Fruit fly (Drosophila melanogaster) whole organism, prepupa: ENCODE data around the gene CG43391.
A peak's percentile ranks its signal among the peaks of the same experiment; 100 is the strongest.

Experiments used
- Blimp-1 ChIP-seq: fragments of 200-800 bp; sonication (Bioruptor generic); optimal IDR thresholded peaks from 3 replicates; lab custom pipeline; 2017; ENCODE audit warnings: missing biosample characterization, missing genetic modification characterization, mild to moderate bottlenecking, moderate library complexity, missing genetic modification reagents
- CG15336 ChIP-seq: fragments of 200-800 bp; sonication (Bioruptor generic); IDR thresholded peaks from 2 replicates; pipeline ENCODE4 v1.3.6; 2022; ENCODE audit warnings: missing biosample characterization, missing genetic modification characterization
- CG16779 ChIP-seq: fragments of 200-800 bp; sonication (Bioruptor generic); optimal IDR thresholded peaks from 3 replicates; lab custom pipeline; 2017; ENCODE audit warnings: missing biosample characterization, mild to moderate bottlenecking, missing genetic modification characterization
- CG6163 ChIP-seq: fragments of 200-800 bp; sonication (Bioruptor generic); IDR thresholded peaks from 3 replicates; pipeline ENCODE4 v1.3.6; 2022; ENCODE audit warnings: missing biosample characterization, missing genetic modification characterization
- Gug ChIP-seq: fragments of 200-800 bp; sonication (Bioruptor generic); IDR thresholded peaks from 2 replicates; pipeline ENCODE4 v1.3.6; 2022; ENCODE audit warnings: missing biosample characterization, missing genetic modification characterization
- Hr38 ChIP-seq: sonication (Bioruptor generic); optimal IDR thresholded peaks from 2 replicates; lab custom pipeline; 2016; ENCODE audit warnings: missing biosample characterization, missing genetic modification characterization
- OdsH ChIP-seq: fragments of 200-800 bp; sonication (Bioruptor generic); optimal IDR thresholded peaks from 3 replicates; lab custom pipeline; 2016; ENCODE audit warnings: missing biosample characterization, missing genetic modification characterization

DNA sequence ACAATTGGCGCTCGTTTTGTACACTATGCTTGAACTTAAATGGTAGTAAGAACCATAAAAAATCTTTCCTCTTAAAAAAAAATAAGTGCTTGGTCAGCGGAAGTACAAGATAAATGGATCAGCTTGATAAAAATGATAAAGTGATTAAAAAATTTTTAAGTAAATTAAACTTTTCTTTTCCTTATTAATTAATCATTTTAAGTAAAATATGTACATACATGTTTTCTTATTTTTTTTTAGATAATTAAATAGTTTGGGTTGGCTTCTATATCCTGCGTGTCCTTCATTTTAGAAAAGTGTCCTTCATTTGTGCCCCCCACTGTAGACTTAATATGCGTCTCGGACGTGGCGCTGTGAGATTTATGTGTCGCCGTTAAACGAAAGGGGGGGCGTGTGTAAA lies 24.2 kb downstream of the CG43391 start:
- TF ChIP-seq CG6163 (GFP tag; lab: Robert Waterston, UW) (no peak), Blimp-1 (GFP tag; lab: Kevin White, UChicago) (no peak), Gug (GFP tag; lab: Robert Waterston, UW) (no peak), OdsH (GFP tag; lab: Kevin White, UChicago) (peak; percentile 24), Hr38 (GFP tag; lab: Kevin White, UChicago) (no peak), CG15336 (peak; percentile 55), CG16779 (no peak)
